Fruit fly (Drosophila melanogaster) whole organism, embryonic: ENCODE data around the gene beat-IIa.

Experiments
- Atf6 ChIP-seq: fragments of 200-800 bp; sonication (Bioruptor generic); IDR thresholded peaks from 2 replicates; pipeline ENCODE4 v1.3.6; 2022; ENCODE audit warnings: missing biosample characterization, missing genetic modification characterization
- Bteb2 ChIP-seq: fragments of 200-800 bp; sonication (Bioruptor generic); optimal IDR thresholded peaks from 2 replicates; lab custom pipeline; 2016; ENCODE audit warnings: missing biosample characterization, missing genetic modification characterization
- CG12942 ChIP-seq: fragments of 200-800 bp; sonication (Bioruptor generic); optimal IDR thresholded peaks from 3 replicates; lab custom pipeline; 2016; ENCODE audit warnings: missing biosample characterization, missing genetic modification characterization
- CG14441 ChIP-seq: fragments of 200-800 bp; sonication (Bioruptor generic); IDR thresholded peaks from 2 replicates; pipeline ENCODE4 v1.3.6; 2022; ENCODE audit warnings: missing biosample characterization, missing genetic modification characterization
- CG14667 ChIP-seq: fragments of 200-800 bp; sonication (Bioruptor generic); IDR thresholded peaks from 2 replicates; pipeline ENCODE4 v1.3.6; 2022; ENCODE audit warnings: missing biosample characterization, missing genetic modification characterization
- CG14860 ChIP-seq: fragments of 200-800 bp; sonication (Bioruptor generic); IDR thresholded peaks from 3 replicates; pipeline ENCODE4 v1.3.6; 2022; ENCODE audit warnings: missing biosample characterization, missing genetic modification characterization; ENCODE audit not compliant: partially characterized antibody
- CG15073 ChIP-seq: fragments of 200-800 bp; sonication (Bioruptor generic); optimal IDR thresholded peaks from 2 replicates; lab custom pipeline; 2016; ENCODE audit warnings: missing biosample characterization, missing genetic modification characterization
- CG1529 ChIP-seq: fragments of 200-800 bp; sonication (Bioruptor generic); optimal IDR thresholded peaks from 3 replicates; lab custom pipeline; 2018; ENCODE audit warnings: missing biosample characterization, missing genetic modification characterization
- CG1602 ChIP-seq: fragments of 200-800 bp; sonication (Bioruptor generic); optimal IDR thresholded peaks from 3 replicates; lab custom pipeline; 2016; ENCODE audit warnings: missing biosample characterization, missing genetic modification characterization
- CG1832 ChIP-seq: fragments of 200-800 bp; sonication (Bioruptor generic); optimal IDR thresholded peaks from 2 replicates; lab custom pipeline; 2017; ENCODE audit warnings: missing biosample characterization, mild to moderate bottlenecking, missing genetic modification characterization, inconsistent platforms
- CG2202 ChIP-seq: fragments of 200-800 bp; sonication (Bioruptor generic); optimal IDR thresholded peaks from 2 replicates; lab custom pipeline; 2018; ENCODE audit warnings: missing biosample characterization, mild to moderate bottlenecking, missing genetic modification characterization
- CG2889 ChIP-seq: fragments of 200-800 bp; sonication (Bioruptor generic); IDR thresholded peaks from 3 replicates; pipeline ENCODE4 v1.3.6; 2022; ENCODE audit warnings: missing biosample characterization, missing genetic modification characterization
- CG33213 ChIP-seq: fragments of 200-800 bp; sonication (Bioruptor generic); optimal IDR thresholded peaks from 3 replicates; lab custom pipeline; 2016; ENCODE audit warnings: missing biosample characterization, missing genetic modification characterization
- CG34224 ChIP-seq: fragments of 200-800 bp; sonication (Bioruptor generic); IDR thresholded peaks from 3 replicates; pipeline ENCODE4 v1.3.6; 2022; ENCODE audit warnings: missing biosample characterization, missing genetic modification characterization; ENCODE audit not compliant: partially characterized antibody
- CG4282 ChIP-seq: fragments of 200-800 bp; sonication (Bioruptor generic); optimal IDR thresholded peaks from 2 replicates; lab custom pipeline; 2016; ENCODE audit warnings: missing biosample characterization, missing genetic modification characterization
- CG6272 ChIP-seq: fragments of 200-800 bp; sonication (Bioruptor generic); IDR thresholded peaks from 2 replicates; pipeline ENCODE4 v1.3.6; 2022; ENCODE audit warnings: missing biosample characterization, missing genetic modification characterization
- CG7786 ChIP-seq: fragments of 200-800 bp; sonication (Bioruptor generic); optimal IDR thresholded peaks from 2 replicates; lab custom pipeline; 2016; ENCODE audit warnings: missing biosample characterization, missing genetic modification characterization
- CoRest ChIP-seq: fragments of 200-800 bp; sonication (Bioruptor generic); optimal IDR thresholded peaks from 3 replicates; lab custom pipeline; 2018; ENCODE audit warnings: missing biosample characterization, mild to moderate bottlenecking, missing genetic modification characterization, moderate library complexity
- Dll ChIP-seq: fragments of 200-800 bp; sonication (Bioruptor generic); IDR thresholded peaks from 4 replicates; pipeline ENCODE4 v1.3.6; 2022; ENCODE audit warnings: missing biosample characterization, missing genetic modification characterization; ENCODE audit not compliant: partially characterized antibody
- Doc3 ChIP-seq: fragments of 200-800 bp; sonication (Bioruptor generic); IDR thresholded peaks from 3 replicates; pipeline ENCODE4 v1.3.6; 2022; ENCODE audit warnings: missing biosample characterization, missing genetic modification characterization; ENCODE audit not compliant: partially characterized antibody
- E2f2 ChIP-seq: fragments of 200-800 bp; sonication (Bioruptor generic); IDR thresholded peaks from 2 replicates; pipeline ENCODE4 v1.3.6; 2022; ENCODE audit warnings: missing biosample characterization, missing genetic modification characterization
- Hmx ChIP-seq: fragments of 200-800 bp; sonication (Bioruptor generic); optimal IDR thresholded peaks from 2 replicates; lab custom pipeline; 2016; ENCODE audit warnings: missing biosample characterization, missing genetic modification characterization
- Mad ChIP-seq: fragments of 200-800 bp; sonication (Bioruptor generic); optimal IDR thresholded peaks from 2 replicates; lab custom pipeline; 2016; ENCODE audit warnings: missing biosample characterization, missing genetic modification characterization
- Scr ChIP-seq: fragments of 200-800 bp; sonication (Bioruptor generic); IDR thresholded peaks from 2 replicates; pipeline ENCODE4 v1.3.6; 2022; ENCODE audit warnings: missing biosample characterization, missing genetic modification characterization; ENCODE audit not compliant: partially characterized antibody
- Sox100B ChIP-seq: fragments of 200-800 bp; sonication (Bioruptor generic); optimal IDR thresholded peaks from 3 replicates; lab custom pipeline; 2018; ENCODE audit warnings: missing biosample characterization, mild to moderate bottlenecking, missing genetic modification characterization
- Xrp1 ChIP-seq: fragments of 200-800 bp; sonication (Bioruptor generic); IDR thresholded peaks from 2 replicates; pipeline ENCODE4 v1.3.6; 2022; ENCODE audit warnings: missing biosample characterization, missing genetic modification characterization
- ase ChIP-seq: fragments of 200-800 bp; sonication (Bioruptor generic); IDR thresholded peaks from 3 replicates; pipeline ENCODE4 v1.3.6; 2022; ENCODE audit warnings: missing biosample characterization, missing genetic modification characterization
- corto ChIP-seq: fragments of 200-800 bp; sonication (Bioruptor generic); optimal IDR thresholded peaks from 2 replicates; lab custom pipeline; 2016; ENCODE audit warnings: missing biosample characterization, mild to moderate bottlenecking, missing genetic modification characterization, moderate library complexity
- crol ChIP-seq: fragments of 200-800 bp; sonication (Bioruptor generic); IDR thresholded peaks from 2 replicates; pipeline ENCODE4 v1.3.6; 2022; ENCODE audit warnings: missing biosample characterization, missing genetic modification characterization
- dati ChIP-seq: fragments of 200-800 bp; sonication (Bioruptor generic); IDR thresholded peaks from 2 replicates; pipeline ENCODE4 v1.3.6; 2022; ENCODE audit warnings: missing biosample characterization, missing genetic modification characterization
- dysf ChIP-seq: fragments of 200-800 bp; sonication (Bioruptor generic); IDR thresholded peaks from 3 replicates; pipeline ENCODE4 v1.3.6; 2022; ENCODE audit warnings: missing biosample characterization, missing genetic modification characterization
- gce ChIP-seq: fragments of 200-800 bp; sonication (Bioruptor generic); IDR thresholded peaks from 3 replicates; pipeline ENCODE4 v1.3.6; 2022; ENCODE audit warnings: missing biosample characterization, missing genetic modification characterization
- gsb-n ChIP-seq: fragments of 200-800 bp; sonication (Bioruptor generic); optimal IDR thresholded peaks from 3 replicates; lab custom pipeline; 2018; ENCODE audit warnings: missing biosample characterization, mild to moderate bottlenecking, missing genetic modification characterization
- hb ChIP-seq: fragments of 200-800 bp; sonication (Bioruptor generic); IDR thresholded peaks from 3 replicates; pipeline ENCODE4 v1.3.6; 2022; ENCODE audit warnings: missing biosample characterization, missing genetic modification characterization; ENCODE audit not compliant: partially characterized antibody
- jumu ChIP-seq: fragments of 200-800 bp; sonication (Bioruptor generic); optimal IDR thresholded peaks from 3 replicates; lab custom pipeline; 2016; ENCODE audit warnings: missing biosample characterization, missing genetic modification characterization
- klu ChIP-seq: fragments of 200-800 bp; sonication (Bioruptor generic); IDR thresholded peaks from 2 replicates; pipeline ENCODE4 v1.3.6; 2022; ENCODE audit warnings: missing biosample characterization, missing genetic modification characterization
- kni ChIP-seq: fragments of 200-800 bp; sonication (Bioruptor generic); optimal IDR thresholded peaks from 3 replicates; lab custom pipeline; 2017; ENCODE audit warnings: mild to moderate bottlenecking, missing biosample characterization, missing genetic modification reagents, missing genetic modification characterization
- lmd ChIP-seq: fragments of 200-800 bp; sonication (Bioruptor generic); IDR thresholded peaks from 2 replicates; pipeline ENCODE4 v1.3.6; 2022; ENCODE audit warnings: missing biosample characterization, missing genetic modification characterization
- oc ChIP-seq: fragments of 200-800 bp; sonication (Bioruptor generic); optimal IDR thresholded peaks from 2 replicates; lab custom pipeline; 2018; ENCODE audit warnings: missing biosample characterization, mild to moderate bottlenecking, missing genetic modification characterization, moderate library complexity
- onecut ChIP-seq: fragments of 200-800 bp; sonication (Bioruptor generic); IDR thresholded peaks from 2 replicates; pipeline ENCODE4 v1.3.6; 2022; ENCODE audit warnings: missing biosample characterization, missing genetic modification characterization
- p53 ChIP-seq: fragments of 200-800 bp; sonication (Bioruptor generic); optimal IDR thresholded peaks from 2 replicates; lab custom pipeline; 2016; ENCODE audit warnings: missing biosample characterization, missing genetic modification characterization
- pan ChIP-seq, 4 experiments: fragments of >200 bp in 3 of 4; fragments of 200-800 bp in 1 of 4; sonication (Bioruptor generic) in 1 of 4; optimal IDR thresholded peaks in 3 of 4; IDR thresholded peaks in 1 of 4; 2 replicates each; pipeline versions ENCODE4 v1.3.6 to Lab custom; 2017 to 2022; ENCODE audit warnings: missing biosample characterization in 2 of 4, missing genetic modification characterization in 2 of 4, mixed read lengths in 1 of 4
- pb ChIP-seq: fragments of 200-800 bp; sonication (Bioruptor generic); optimal IDR thresholded peaks from 3 replicates; lab custom pipeline; 2016; ENCODE audit warnings: missing biosample characterization, missing genetic modification characterization
- rib ChIP-seq: fragments of 200-800 bp; sonication (Bioruptor generic); IDR thresholded peaks from 2 replicates; pipeline ENCODE4 v1.3.6; 2022; ENCODE audit warnings: missing biosample characterization, missing genetic modification characterization
- run ChIP-seq: fragments of 200-800 bp; sonication (Bioruptor generic); optimal IDR thresholded peaks from 3 replicates; lab custom pipeline; 2018; ENCODE audit warnings: missing biosample characterization, mild to moderate bottlenecking, missing genetic modification characterization
- tna ChIP-seq: fragments of 200-800 bp; sonication (Bioruptor generic); IDR thresholded peaks from 2 replicates; pipeline ENCODE4 v1.3.6; 2022; ENCODE audit warnings: missing biosample characterization, missing genetic modification characterization; ENCODE audit not compliant: partially characterized antibody
- tup ChIP-seq: fragments of 200-800 bp; sonication (Bioruptor generic); optimal IDR thresholded peaks from 2 replicates; lab custom pipeline; 2016; ENCODE audit warnings: missing biosample characterization, mild to moderate bottlenecking, missing genetic modification characterization, moderate library complexity
- usp ChIP-seq: fragments of >200 bp; optimal IDR thresholded peaks from 2 replicates; lab custom pipeline; 2017; ENCODE audit warnings: missing biosample characterization, missing genetic modification characterization
- wor ChIP-seq: fragments of 200-800 bp; sonication (Bioruptor generic); IDR thresholded peaks from 2 replicates; pipeline ENCODE4 v1.3.6; 2022; ENCODE audit warnings: missing biosample characterization, missing genetic modification characterization
- zfh2 ChIP-seq: fragments of 200-800 bp; sonication (Bioruptor generic); optimal IDR thresholded peaks from 2 replicates; lab custom pipeline; 2016; ENCODE audit warnings: missing biosample characterization, missing genetic modification characterization

beat-IIa gene

DNA sequence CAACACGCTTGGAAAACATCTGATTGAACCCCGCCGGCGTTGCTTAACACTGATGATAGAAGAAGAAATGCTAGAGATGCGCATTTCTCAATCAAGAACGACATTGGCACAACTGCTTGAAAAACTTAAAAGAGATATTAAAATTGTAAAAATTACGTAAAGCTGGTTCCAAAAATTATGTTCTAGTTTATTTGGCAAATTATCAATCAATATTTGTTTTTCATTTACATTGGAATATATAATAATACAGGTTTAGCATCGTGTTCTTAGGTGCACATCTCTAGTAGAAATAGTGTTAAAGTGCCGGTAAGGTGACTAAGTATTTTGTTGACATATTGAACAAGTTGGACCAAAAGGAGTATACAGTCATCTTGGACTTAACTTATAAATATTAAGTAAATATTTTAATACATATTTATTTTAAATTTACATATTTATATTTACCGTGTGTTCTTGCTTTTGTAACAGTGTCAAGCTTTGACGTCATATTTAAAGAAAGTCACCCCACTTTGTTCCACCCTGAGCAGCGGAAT is 25.5 kb upstream of the beat-IIa start, which contains the start of the genes Brf and sds22 (continued):
- no peak; the same call in 1 of the 2 replicates for TF ChIP-seq crol
- peak; percentile 95 for TF ChIP-seq Xrp1 (GFP tag; lab: Robert Waterston, UW)
- peak; percentile 77 for TF ChIP-seq CG15073
- peak; percentile 89 for TF ChIP-seq Dll
- TF ChIP-seq CG14441 (GFP tag; lab: Robert Waterston, UW): peak; percentile 91
- peak; percentile 93 for TF ChIP-seq rib (GFP tag; lab: Robert Waterston, UW)
- TF ChIP-seq p53 (GFP tag; lab: Kevin White, UChicago): peak; percentile 78
- peak; percentile 95 for TF ChIP-seq CG7786 (GFP tag; lab: Kevin White, UChicago)
- TF ChIP-seq Sox100B (GFP tag; lab: Kevin White, UChicago): peak; percentile 93
- no peak for TF ChIP-seq pan (optimal IDR thresholded peaks at IDR 0.05; lab: Kevin White, UChicago)
- peak in 1 of 2 experiments; percentile 93 for TF ChIP-seq pan (GFP tag; optimal IDR thresholded peaks at IDR 0.05 in 1 of 2, IDR thresholded peaks at IDR 0.05 in 1 of 2)
- peak; percentile 96 for TF ChIP-seq dysf (GFP tag; lab: Robert Waterston, UW)
- peak; percentile 80 for TF ChIP-seq Doc3 (GFP tag; lab: Robert Waterston, UW)
- peak; percentile 93 for TF ChIP-seq gsb-n
- TF ChIP-seq Atf6 (GFP tag; lab: Robert Waterston, UW): peak; percentile 93
- peak; percentile 74; the same call in 2 of the 3 replicates for TF ChIP-seq CG14860 (GFP tag; lab: Robert Waterston, UW)
- TF ChIP-seq klu (GFP tag; lab: Robert Waterston, UW): peak; percentile 94
- peak; percentile 77 for TF ChIP-seq dati (GFP tag; lab: Robert Waterston, UW)
- TF ChIP-seq run: peak; percentile 47
- peak; percentile 98 for TF ChIP-seq CoRest
- TF ChIP-seq corto: peak; percentile 85
- peak; percentile 96 for TF ChIP-seq CG6272 (GFP tag; lab: Robert Waterston, UW)
- TF ChIP-seq oc (tag; lab: Kevin White, UChicago): peak; percentile 88
- peak; percentile 90 for TF ChIP-seq CG4282 (GFP tag; lab: Kevin White, UChicago)
- peak; percentile 94 for TF ChIP-seq CG33213 (GFP tag; lab: Kevin White, UChicago)
- TF ChIP-seq pb (GFP tag; lab: Kevin White, UChicago): peak; percentile 84
- TF ChIP-seq CG2202: peak; percentile 88
- peak; percentile 94 for TF ChIP-seq CG14667 (GFP tag; lab: Robert Waterston, UW)
- peak; percentile 56; the same call in 1 of the 2 replicates for TF ChIP-seq tna (GFP tag; lab: Robert Waterston, UW)
- peak; percentile 74 for TF ChIP-seq kni (GFP tag; lab: Kevin White, UChicago)
- TF ChIP-seq hb: no peak
- TF ChIP-seq CG2889 (GFP tag; lab: Robert Waterston, UW): peak; percentile 91
- TF ChIP-seq wor (GFP tag; lab: Robert Waterston, UW): peak; percentile 83; the same call in 1 of the 2 replicates
- peak; percentile 95 for TF ChIP-seq lmd (GFP tag; lab: Robert Waterston, UW)
- TF ChIP-seq Bteb2 (GFP tag; lab: Kevin White, UChicago): peak; percentile 94
- TF ChIP-seq tup (GFP tag; lab: Kevin White, UChicago): peak; percentile 93
- peak; percentile 97 for TF ChIP-seq CG1602 (GFP tag; lab: Kevin White, UChicago)
- no peak for TF ChIP-seq usp (GFP tag; lab: Kevin White, UChicago)
- peak; percentile 63; the same call in 1 of the 3 replicates for TF ChIP-seq gce (GFP tag; lab: Robert Waterston, UW)
- TF ChIP-seq CG34224 (GFP tag; lab: Robert Waterston, UW): peak; percentile 53; the same call in 1 of the 3 replicates
- peak; percentile 95 for TF ChIP-seq CG12942
- peak; percentile 90 for TF ChIP-seq Hmx (GFP tag; lab: Kevin White, UChicago)
- peak; percentile 73 for TF ChIP-seq E2f2
- peak; percentile 86 for TF ChIP-seq Scr (GFP tag; lab: Robert Waterston, UW)
- TF ChIP-seq jumu: peak; percentile 94
- TF ChIP-seq CG1529 (GFP tag; lab: Kevin White, UChicago): peak; percentile 86
- peak; percentile 93 for TF ChIP-seq Mad (GFP tag; lab: Kevin White, UChicago)
- TF ChIP-seq onecut (GFP tag; lab: Robert Waterston, UW): peak; percentile 79
- peak; percentile 92 for TF ChIP-seq ase (GFP tag; lab: Robert Waterston, UW)
- TF ChIP-seq CG1832 (GFP tag; lab: Kevin White, UChicago): no peak
- TF ChIP-seq zfh2: peak; percentile 98
